Worm (Caenorhabditis elegans): ENCODE measurements around the gene spot-1.

The spot-1 gene

ce11 chrIII:7234148-7234547 is 42.9 kb downstream of the spot-1 start, which contains the start of gene ndus-8:
Gene ndus-8, minus strand, starts transcription at chrIII:7234202.
- TF ChIP-seq crh-2 (tag; optimal IDR thresholded peaks at IDR 0.05) (peak; percentile 67), nhr-10 (tag; optimal IDR thresholded peaks at IDR 0.05) (no peak), nhr-129 (tag; optimal IDR thresholded peaks at IDR 0.05) (peak; percentile 43), lin-11 (tag; optimal IDR thresholded peaks at IDR 0.05) (peak; percentile 54), fos-1 (tag; optimal IDR thresholded peaks at IDR 0.05) (peak; percentile 7), egl-27 (tag; optimal IDR thresholded peaks at IDR 0.05) (peak; percentile 59), peb-1 (tag; optimal IDR thresholded peaks at IDR 0.05) (no peak), nhr-6 (tag; optimal IDR thresholded peaks at IDR 0.05) (peak; percentile 32), ztf-1 (GFP tag; conservative IDR thresholded peaks at IDR 0.05) (no peak), nhr-23 (tag; optimal IDR thresholded peaks at IDR 0.05) (no peak), lsy-2 (tag; optimal IDR thresholded peaks at IDR 0.05) (peak; percentile 61 to 86), ztf-4 (tag; optimal IDR thresholded peaks at IDR 0.05) (peak; percentile 59), snpc-4 (tag; optimal IDR thresholded peaks at IDR 0.05) (peak; percentile 74), elt-1 (tag; optimal IDR thresholded peaks at IDR 0.05) (no peak), nhr-11 (tag; optimal IDR thresholded peaks at IDR 0.05) (no peak), skn-1 (tag; optimal IDR thresholded peaks at IDR 0.05) (no peak), unc-39 (tag; optimal IDR thresholded peaks at IDR 0.05) (no peak), ama-1 (optimal IDR thresholded peaks at IDR 0.05) (no peak), unc-62 (GFP tag; optimal IDR thresholded peaks at IDR 0.05) (no peak), nhr-12 (tag; optimal IDR thresholded peaks at IDR 0.05) (no peak), aly-2 (tag; optimal IDR thresholded peaks at IDR 0.05) (no peak), ceh-16 (tag; optimal IDR thresholded peaks at IDR 0.05) (no peak), nhr-77 (tag; optimal IDR thresholded peaks at IDR 0.05) (no peak), sem-4 (tag; optimal IDR thresholded peaks at IDR 0.05) (peak; percentile 36), nhr-25 (tag; optimal IDR thresholded peaks at IDR 0.05) (peak; percentile 69), alr-1 (tag; optimal IDR thresholded peaks at IDR 0.05) (no peak), mbf-1 (tag; optimal IDR thresholded peaks at IDR 0.05) (no peak), C34F6.9 (tag; optimal IDR thresholded peaks at IDR 0.05) (peak; percentile 79), mdl-1 (tag; optimal IDR thresholded peaks at IDR 0.05) (no peak), nhr-237 (tag; optimal IDR thresholded peaks at IDR 0.05) (no peak), Y55F3AM.14 (GFP tag; optimal IDR thresholded peaks at IDR 0.05) (no peak), blmp-1 (tag; optimal IDR thresholded peaks at IDR 0.05; ENCODE audit: insufficient read depth) (no peak), ZK546.5 (tag; optimal IDR thresholded peaks at IDR 0.05) (no peak), sma-3 (GFP tag; optimal IDR thresholded peaks at IDR 0.05) (peak; percentile 58), sma-9 (GFP tag; optimal IDR thresholded peaks at IDR 0.05) (peak; percentile 86), sma-9 (tag; optimal IDR thresholded peaks at IDR 0.05) (no peak), R02D3.7 (tag; optimal IDR thresholded peaks at IDR 0.05) (no peak), dmd-4 (tag; optimal IDR thresholded peaks at IDR 0.05) (no peak), unc-55 (GFP tag; optimal IDR thresholded peaks at IDR 0.05) (no peak), lin-13 (GFP tag; optimal IDR thresholded peaks at IDR 0.05) (peak; percentile 60), F13H6.1 (tag; optimal IDR thresholded peaks at IDR 0.05) (peak; percentile 40), elt-3 (tag; optimal IDR thresholded peaks at IDR 0.05) (no peak), ceh-82 (tag; optimal IDR thresholded peaks at IDR 0.05) (no peak), mab-5 (tag; optimal IDR thresholded peaks at IDR 0.05) (no peak), zag-1 (tag; optimal IDR thresholded peaks at IDR 0.05) (no peak), gmeb-1 (tag; optimal IDR thresholded peaks at IDR 0.05) (peak; percentile 75), ztf-11 (tag; optimal IDR thresholded peaks at IDR 0.05) (no peak), nhr-21 (tag; optimal IDR thresholded peaks at IDR 0.05) (peak; percentile 54), lin-39 (tag; optimal IDR thresholded peaks at IDR 0.05) (no peak)
